Worm (Caenorhabditis elegans) whole organism, late embryonic: ENCODE data around the gene garr-1.

Experiments used
- F13H6.1 ChIP-seq: sonication (generic microtip); optimal IDR thresholded peaks from 2 replicates; lab custom pipeline; 2016; ENCODE audit warnings: missing genetic modification characterization, missing compliant biosample characterization
- Y22D7AL.16 ChIP-seq: sonication (generic microtip); optimal IDR thresholded peaks from 2 replicates; lab custom pipeline; 2016; ENCODE audit warnings: missing genetic modification characterization, missing compliant biosample characterization
- ahr-1 ChIP-seq: sonication (generic microtip); optimal IDR thresholded peaks from 2 replicates; lab custom pipeline; 2016; ENCODE audit warnings: missing genetic modification characterization, missing compliant biosample characterization
- ceh-14 ChIP-seq: sonication (generic microtip); optimal IDR thresholded peaks from 2 replicates; lab custom pipeline; 2016; ENCODE audit warnings: missing genotype, missing genetic modification characterization, missing compliant biosample characterization
- ceh-18 ChIP-seq: sonication (generic microtip); optimal IDR thresholded peaks from 2 replicates; lab custom pipeline; 2016; ENCODE audit warnings: missing genetic modification characterization, missing compliant biosample characterization
- ceh-2 ChIP-seq: sonication (generic microtip); optimal IDR thresholded peaks from 2 replicates; lab custom pipeline; 2016; ENCODE audit warnings: missing genotype, missing genetic modification characterization, missing compliant biosample characterization
- ceh-22 ChIP-seq: sonication (generic microtip); optimal IDR thresholded peaks from 2 replicates; lab custom pipeline; 2017; ENCODE audit warnings: missing biosample characterization, missing genetic modification characterization
- ceh-48 ChIP-seq: sonication (generic microtip); optimal IDR thresholded peaks from 2 replicates; lab custom pipeline; 2016; ENCODE audit warnings: missing genetic modification characterization, inconsistent platforms, missing compliant biosample characterization
- ceh-9 ChIP-seq: sonication (generic microtip); optimal IDR thresholded peaks from 2 replicates; lab custom pipeline; 2016; ENCODE audit warnings: mild to moderate bottlenecking, missing genetic modification characterization, inconsistent platforms, missing compliant biosample characterization
- che-1 ChIP-seq: sonication (generic microtip); optimal IDR thresholded peaks from 2 replicates; lab custom pipeline; 2016; ENCODE audit warnings: mild to moderate bottlenecking, missing genetic modification characterization, missing compliant biosample characterization
- dve-1 ChIP-seq: sonication (generic microtip); optimal IDR thresholded peaks from 2 replicates; lab custom pipeline; 2017; ENCODE audit warnings: antibody characterized with exemption, mild to moderate bottlenecking, missing genetic modification characterization, missing compliant biosample characterization
- elt-4 ChIP-seq: sonication (generic microtip); optimal IDR thresholded peaks from 2 replicates; lab custom pipeline; 2016; ENCODE audit warnings: missing genetic modification characterization, missing compliant biosample characterization
- ets-4 ChIP-seq: sonication (generic microtip); optimal IDR thresholded peaks from 2 replicates; lab custom pipeline; 2016; ENCODE audit warnings: missing genetic modification characterization, missing compliant biosample characterization
- fkh-10 ChIP-seq: fragments of 150-350 bp; optimal IDR thresholded peaks from 2 replicates; lab custom pipeline; 2014; ENCODE audit warnings: missing biosample characterization, missing genetic modification reagents, missing genetic modification characterization
- fkh-6 ChIP-seq: sonication (generic microtip); optimal IDR thresholded peaks from 2 replicates; lab custom pipeline; 2016; ENCODE audit warnings: missing genetic modification characterization, missing compliant biosample characterization
- hlh-15 ChIP-seq: sonication (generic microtip); optimal IDR thresholded peaks from 2 replicates; lab custom pipeline; 2016; ENCODE audit warnings: missing genetic modification characterization, missing compliant biosample characterization
- hlh-6 ChIP-seq: sonication (generic microtip); optimal IDR thresholded peaks from 2 replicates; lab custom pipeline; 2016; ENCODE audit warnings: missing genotype, missing genetic modification characterization, missing compliant biosample characterization
- hlh-8 ChIP-seq: sonication (generic microtip); optimal IDR thresholded peaks from 2 replicates; lab custom pipeline; 2016; ENCODE audit warnings: missing genotype, missing genetic modification characterization, missing compliant biosample characterization
- nfya-1 ChIP-seq: sonication (generic microtip); optimal IDR thresholded peaks from 2 replicates; lab custom pipeline; 2017; ENCODE audit warnings: missing genetic modification characterization, mild to moderate bottlenecking, missing compliant biosample characterization, antibody characterized with exemption, moderate library complexity
- nhr-11 ChIP-seq: fragments of 150-350 bp; optimal IDR thresholded peaks from 2 replicates; lab custom pipeline; 2014; ENCODE audit warnings: missing biosample characterization, missing genetic modification characterization
- nhr-232 ChIP-seq: sonication (generic microtip); optimal IDR thresholded peaks from 2 replicates; lab custom pipeline; 2016; ENCODE audit warnings: missing genetic modification characterization, missing compliant biosample characterization
- npax-4 ChIP-seq: sonication (generic microtip); optimal IDR thresholded peaks from 2 replicates; lab custom pipeline; 2016; ENCODE audit warnings: missing genetic modification characterization, missing compliant biosample characterization
- pat-9 ChIP-seq: fragments of 200-800 bp; sonication (Bioruptor generic); optimal IDR thresholded peaks from 2 replicates; lab custom pipeline; 2018; ENCODE audit warnings: mild to moderate bottlenecking, missing genetic modification characterization, moderate library complexity, missing compliant biosample characterization
- pax-1 ChIP-seq: fragments of 150-350 bp; optimal IDR thresholded peaks from 2 replicates; lab custom pipeline; 2014; ENCODE audit warnings: missing biosample characterization, missing genetic modification characterization
- pha-4 ChIP-seq: fragments of 150-350 bp; optimal IDR thresholded peaks from 2 replicates; lab custom pipeline; 2018; ENCODE audit warnings: missing biosample characterization, missing genetic modification reagents, missing genetic modification characterization
- ref-2 ChIP-seq: sonication (generic microtip); optimal IDR thresholded peaks from 2 replicates; lab custom pipeline; 2016; ENCODE audit warnings: missing genetic modification characterization, missing compliant biosample characterization
- rnt-1 ChIP-seq: sonication (generic microtip); optimal IDR thresholded peaks from 2 replicates; lab custom pipeline; 2016; ENCODE audit warnings: missing genetic modification characterization, missing compliant biosample characterization
- sdc-2 ChIP-seq: sonication (generic microtip); optimal IDR thresholded peaks from 2 replicates; lab custom pipeline; 2016; ENCODE audit warnings: missing genotype, missing genetic modification characterization, missing compliant biosample characterization
- sox-2 ChIP-seq: fragments of 200-800 bp; sonication (Bioruptor generic); IDR thresholded peaks from 2 replicates; pipeline ENCODE4 v1.3.6; 2022; ENCODE audit warnings: missing genetic modification reagents, missing genetic modification characterization, missing compliant biosample characterization
- tbx-7 ChIP-seq: sonication (generic microtip); optimal IDR thresholded peaks from 2 replicates; lab custom pipeline; 2016; ENCODE audit warnings: missing genotype, missing genetic modification characterization, missing compliant biosample characterization
- ttx-3 ChIP-seq: sonication (generic microtip); optimal IDR thresholded peaks from 2 replicates; lab custom pipeline; 2016; ENCODE audit warnings: missing genetic modification reagents, missing genetic modification characterization, missing compliant biosample characterization
- unc-3 ChIP-seq, 2 experiments: fragments of 200-800 bp in 1 of 2; sonication (Bioruptor generic) in 1 of 2; sonication (generic microtip) in 1 of 2; conservative IDR thresholded peaks in 1 of 2; optimal IDR thresholded peaks in 1 of 2; 2 replicates each; pipeline versions ENCODE4 v1.3.6 to Lab custom; 2016 to 2022; ENCODE audit warnings: missing compliant biosample characterization in 2 of 2, missing genetic modification characterization in 2 of 2, missing genetic modification reagents in 1 of 2
- unc-42 ChIP-seq: sonication (generic microtip); optimal IDR thresholded peaks from 2 replicates; lab custom pipeline; 2016; ENCODE audit warnings: missing genotype, missing genetic modification characterization, missing compliant biosample characterization
- zip-5 ChIP-seq: sonication (generic microtip); optimal IDR thresholded peaks from 2 replicates; lab custom pipeline; 2016; ENCODE audit warnings: missing genetic modification characterization, missing compliant biosample characterization
- ztf-16 ChIP-seq: sonication (generic microtip); optimal IDR thresholded peaks from 2 replicates; lab custom pipeline; 2017; ENCODE audit warnings: missing genetic modification characterization, missing compliant biosample characterization

Gene garr-1

ce11 chrIV:422112-422511 is 3.9 kb upstream of the garr-1 start:
- TF ChIP-seq ref-2 (tag; lab: Kevin White, UChicago) (no peak), ahr-1 (no peak), ceh-14 (tag; lab: Kevin White, UChicago) (no peak), pax-1 (tag; lab: Kevin White, UChicago) (no peak), F13H6.1 (tag; lab: Kevin White, UChicago) (no peak), nfya-1 (no peak), pat-9 (no peak), pha-4 (tag; lab: Kevin White, UChicago) (no peak), tbx-7 (tag; lab: Kevin White, UChicago) (no peak), ztf-16 (tag; lab: Kevin White, UChicago) (no peak), ceh-9 (tag; lab: Kevin White, UChicago) (no peak)

- TF ChIP-seq dve-1 (peak; percentile 3), che-1 (no peak)
Measured at ce11 chrIV:425052-425451, 916 bp upstream of the garr-1 start, which contains the start of gene daf-18. TSS of gene daf-18 (minus strand) at chrIV:425177.

- TF ChIP-seq hlh-15 = no peak
- TF ChIP-seq ceh-48 (tag; lab: Kevin White, UChicago) = peak; percentile 56
- TF ChIP-seq che-1 = no peak
- TF ChIP-seq pat-9 = no peak
- peak; percentile 11 for TF ChIP-seq nfya-1
- no peak for TF ChIP-seq tbx-7 (tag; lab: Kevin White, UChicago)
- no peak for TF ChIP-seq ttx-3
Measured at ce11 chrIV:425546-425945, 422 bp upstream of the garr-1 start.

- TF ChIP-seq zip-5 (tag; lab: Kevin White, UChicago) (no peak), hlh-15 (no peak), F13H6.1 (tag; lab: Kevin White, UChicago) (no peak), unc-42 (tag; lab: Kevin White, UChicago) (no peak), nhr-232 (tag; lab: Kevin White, UChicago) (no peak), ahr-1 (no peak), ceh-2 (tag; lab: Kevin White, UChicago) (no peak), ceh-18 (tag; lab: Kevin White, UChicago) (no peak), sdc-2 (tag; lab: Kevin White, UChicago) (no peak), sox-2 (GFP tag; lab: Robert Waterston, UW) (no peak), npax-4 (tag; lab: Kevin White, UChicago) (no peak), unc-3 (GFP tag; conservative IDR thresholded peaks at IDR 0.05; lab: Robert Waterston, UW) (no peak), unc-3 (tag; optimal IDR thresholded peaks at IDR 0.05; lab: Kevin White, UChicago) (no peak), che-1 (no peak), pat-9 (no peak)
Measured at ce11 chrIV:426597-426996, 629 bp downstream of the garr-1 start.

- TF ChIP-seq hlh-8 (tag; lab: Kevin White, UChicago) (no peak), fkh-6 (tag; lab: Kevin White, UChicago) (no peak), ceh-48 (tag; lab: Kevin White, UChicago) (no peak), tbx-7 (tag; lab: Kevin White, UChicago) (no peak), rnt-1 (no peak), pat-9 (no peak), hlh-6 (tag; lab: Kevin White, UChicago) (no peak), ref-2 (tag; lab: Kevin White, UChicago) (no peak), ceh-9 (tag; lab: Kevin White, UChicago) (no peak), elt-4 (tag; lab: Kevin White, UChicago) (no peak), ets-4 (tag; lab: Kevin White, UChicago) (no peak), nhr-11 (no peak), ceh-22 (tag; lab: Kevin White, UChicago) (no peak), fkh-10 (GFP tag; lab: Kevin White, UChicago) (no peak), Y22D7AL.16 (tag; lab: Kevin White, UChicago) (no peak)
Measured at ce11 chrIV:427100-427908, 1.3 kb downstream of the garr-1 start.
